Worm (Caenorhabditis elegans) whole organism, L2 larva: Measurements from ENCODE around the gene lite-1.

Source experiments
- blmp-1 ChIP-seq: sonication (generic microtip); optimal IDR thresholded peaks from 2 replicates; lab custom pipeline; 2017; ENCODE audit warnings: missing genetic modification characterization, mild to moderate bottlenecking, missing compliant biosample characterization, antibody characterized with exemption, moderate library complexity; ENCODE audit not compliant: insufficient read depth
- nhr-12 ChIP-seq: fragments of 150-350 bp; optimal IDR thresholded peaks from 2 replicates; lab custom pipeline; 2014; ENCODE audit warnings: missing biosample characterization, missing genetic modification characterization
- nhr-21 ChIP-seq: fragments of 150-350 bp; optimal IDR thresholded peaks from 2 replicates; lab custom pipeline; 2014; ENCODE audit warnings: missing biosample characterization, missing genetic modification characterization
- nhr-23 ChIP-seq: fragments of 150-350 bp; optimal IDR thresholded peaks from 2 replicates; lab custom pipeline; 2014; ENCODE audit warnings: missing biosample characterization, missing genetic modification reagents, missing genetic modification characterization
- nhr-77 ChIP-seq: fragments of 150-350 bp; optimal IDR thresholded peaks from 2 replicates; lab custom pipeline; 2014; ENCODE audit warnings: missing biosample characterization, missing genetic modification characterization
- skn-1 ChIP-seq: sonication (generic microtip); optimal IDR thresholded peaks from 2 replicates; lab custom pipeline; 2017; ENCODE audit warnings: missing biosample characterization, missing genetic modification characterization
- unc-62 ChIP-seq: fragments of 150-350 bp; optimal IDR thresholded peaks from 2 replicates; lab custom pipeline; 2014; ENCODE audit warnings: missing biosample characterization, missing genetic modification reagents, missing genetic modification characterization

DNA sequence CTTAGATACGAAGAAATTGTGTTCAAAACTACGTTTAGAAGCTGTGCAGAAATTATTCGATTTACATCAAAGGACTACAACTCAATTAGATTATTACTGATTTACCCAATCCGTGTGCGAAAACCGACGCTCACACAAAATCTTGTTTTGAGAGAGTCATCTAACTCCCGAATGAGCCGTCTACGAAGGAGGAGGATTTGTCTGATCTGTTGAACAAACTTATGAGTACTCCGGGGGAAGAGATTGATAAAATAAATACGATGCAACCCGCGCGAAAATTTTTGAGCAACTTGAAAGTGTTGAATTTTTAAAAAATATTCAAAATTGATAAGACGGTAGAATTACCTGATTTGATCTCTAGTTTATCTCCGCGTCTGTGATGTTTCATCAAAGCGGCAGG, 20.8 kb upstream of the lite-1 start:
- TF ChIP-seq nhr-77 (tag; lab: Kevin White, UChicago) (no peak), blmp-1 (tag; lab: Kevin White, UChicago) (no peak), skn-1 (tag; lab: Kevin White, UChicago) (no peak), unc-62 (GFP tag; lab: Kevin White, UChicago) (no peak), nhr-21 (tag; lab: Kevin White, UChicago) (peak; percentile 26), nhr-23 (tag; lab: Kevin White, UChicago) (no peak), nhr-12 (tag; lab: Kevin White, UChicago) (no peak)
